Worm (Caenorhabditis elegans) whole organism, L2 larva: ENCODE data around the gene srd-34.

Experiments
- mdl-1 ChIP-seq, 2 experiments: fragments of 150-350 bp in 1 of 2; sonication (generic microtip) in 1 of 2; optimal IDR thresholded peaks; 2 replicates each; lab custom pipeline; 2017; ENCODE audit warnings: missing biosample characterization in 2 of 2, missing genetic modification characterization in 2 of 2
- sem-4 ChIP-seq: fragments of 150-350 bp; optimal IDR thresholded peaks from 2 replicates; lab custom pipeline; 2014; ENCODE audit warnings: missing biosample characterization, missing genetic modification reagents, missing genetic modification characterization
- unc-62 ChIP-seq: fragments of 150-350 bp; optimal IDR thresholded peaks from 2 replicates; lab custom pipeline; 2014; ENCODE audit warnings: missing biosample characterization, missing genetic modification reagents, missing genetic modification characterization
- ztf-1 ChIP-seq: fragments of 200-800 bp; sonication (Bioruptor generic); conservative IDR thresholded peaks from 2 replicates; pipeline ENCODE4 v1.3.6; 2022; ENCODE audit warnings: missing genetic modification characterization, missing compliant biosample characterization
- ztf-11 ChIP-seq: sonication (generic microtip); optimal IDR thresholded peaks from 2 replicates; lab custom pipeline; 2017; ENCODE audit warnings: missing biosample characterization, missing genetic modification characterization

- TF ChIP-seq ztf-11 (tag; lab: Kevin White, UChicago), result no peak
- TF ChIP-seq mdl-1 (tag; optimal IDR thresholded peaks at IDR 0.05; lab: Kevin White, UChicago), result no peak
- no peak for TF ChIP-seq ztf-1 (GFP tag; lab: Robert Waterston, UW)
- TF ChIP-seq sem-4 (tag; lab: Kevin White, UChicago), result no peak
- no peak for TF ChIP-seq unc-62
Measured at ce11 chrV:10540024-10540423, 8.9 kb downstream of the srd-34 start, which contains the start of gene degt-1.
